Fruit fly (Drosophila melanogaster) whole organism, embryonic: ENCODE results near the gene Ance-2.
A peak's percentile ranks its signal among the peaks of the same experiment; 100 is the strongest.

Experiments used
- ATbp ChIP-seq: fragments of 200-800 bp; sonication (Bioruptor generic); optimal IDR thresholded peaks from 2 replicates; lab custom pipeline; 2017; ENCODE audit warnings: missing biosample characterization, mild to moderate bottlenecking, missing genetic modification characterization, missing genetic modification reagents
- B-H2 ChIP-seq: fragments of 200-800 bp; sonication (Bioruptor generic); optimal IDR thresholded peaks from 2 replicates; lab custom pipeline; 2018; ENCODE audit warnings: missing biosample characterization, mild to moderate bottlenecking, missing genetic modification characterization
- CG10321 ChIP-seq: fragments of 200-800 bp; sonication (Bioruptor generic); IDR thresholded peaks from 2 replicates; pipeline ENCODE4 v1.3.6; 2022; ENCODE audit warnings: missing biosample characterization, missing genetic modification characterization
- CG10654 ChIP-seq: fragments of 200-800 bp; sonication (Bioruptor generic); optimal IDR thresholded peaks from 2 replicates; lab custom pipeline; 2016; ENCODE audit warnings: missing biosample characterization, missing genetic modification characterization
- CG10979 ChIP-seq: fragments of 200-800 bp; sonication (Bioruptor generic); optimal IDR thresholded peaks from 2 replicates; lab custom pipeline; 2018; ENCODE audit warnings: missing biosample characterization, mild to moderate bottlenecking, missing genetic modification characterization, moderate library complexity
- CG1233 ChIP-seq: fragments of 200-800 bp; sonication (Bioruptor generic); optimal IDR thresholded peaks from 4 replicates; lab custom pipeline; 2018; ENCODE audit warnings: missing biosample characterization, mild to moderate bottlenecking, missing genetic modification characterization
- CG12942 ChIP-seq: fragments of 200-800 bp; sonication (Bioruptor generic); optimal IDR thresholded peaks from 3 replicates; lab custom pipeline; 2016; ENCODE audit warnings: missing biosample characterization, missing genetic modification characterization
- CG13296 ChIP-seq: fragments of 200-800 bp; sonication (Bioruptor generic); optimal IDR thresholded peaks from 3 replicates; lab custom pipeline; 2018; ENCODE audit warnings: missing biosample characterization, mild to moderate bottlenecking, missing genetic modification characterization
- CG14441 ChIP-seq: fragments of 200-800 bp; sonication (Bioruptor generic); IDR thresholded peaks from 2 replicates; pipeline ENCODE4 v1.3.6; 2022; ENCODE audit warnings: missing biosample characterization, missing genetic modification characterization
- CG15696 ChIP-seq: fragments of 200-800 bp; sonication (Bioruptor generic); optimal IDR thresholded peaks from 2 replicates; lab custom pipeline; 2019; ENCODE audit warnings: missing biosample characterization, mild to moderate bottlenecking, missing genetic modification characterization, moderate library complexity
- CG16779 ChIP-seq: fragments of 200-800 bp; sonication (Bioruptor generic); IDR thresholded peaks from 2 replicates; pipeline ENCODE4 v1.3.6; 2022; ENCODE audit warnings: missing biosample characterization, missing genetic modification characterization
- CG1792 ChIP-seq: fragments of 200-800 bp; sonication (Bioruptor generic); optimal IDR thresholded peaks from 2 replicates; lab custom pipeline; 2016; ENCODE audit warnings: missing biosample characterization, missing genetic modification characterization
- CG18262 ChIP-seq: fragments of 200-800 bp; optimal IDR thresholded peaks from 3 replicates; lab custom pipeline; 2019; ENCODE audit warnings: missing biosample characterization, mild to moderate bottlenecking, missing genetic modification characterization, moderate library complexity
- CG18599 ChIP-seq: fragments of 200-800 bp; sonication (Bioruptor generic); optimal IDR thresholded peaks from 3 replicates; lab custom pipeline; 2017; ENCODE audit warnings: missing biosample characterization, missing genetic modification characterization, mild to moderate bottlenecking, moderate library complexity, missing genetic modification reagents
- CG2875 ChIP-seq: fragments of 200-800 bp; sonication (Bioruptor generic); optimal IDR thresholded peaks from 2 replicates; lab custom pipeline; 2017; ENCODE audit warnings: missing biosample characterization, mild to moderate bottlenecking, missing genetic modification characterization, missing genetic modification reagents
- CG30020 ChIP-seq: fragments of 200-800 bp; optimal IDR thresholded peaks from 2 replicates; lab custom pipeline; 2019; ENCODE audit warnings: missing biosample characterization, mild to moderate bottlenecking, missing genetic modification characterization, moderate library complexity
- CG4707 ChIP-seq: fragments of 200-800 bp; sonication (Bioruptor generic); optimal IDR thresholded peaks from 2 replicates; lab custom pipeline; 2018; ENCODE audit warnings: missing biosample characterization, mild to moderate bottlenecking, missing genetic modification characterization, moderate library complexity
- CG4854 ChIP-seq: fragments of 200-800 bp; sonication (Bioruptor generic); optimal IDR thresholded peaks from 2 replicates; lab custom pipeline; 2016; ENCODE audit warnings: missing biosample characterization, missing genetic modification characterization, inconsistent platforms
- CG6175 ChIP-seq: fragments of 200-800 bp; sonication (Bioruptor generic); IDR thresholded peaks from 3 replicates; pipeline ENCODE4 v1.3.6; 2022; ENCODE audit warnings: missing biosample characterization, missing genetic modification characterization
- CG7745 ChIP-seq: fragments of 200-800 bp; sonication (Bioruptor generic); optimal IDR thresholded peaks from 2 replicates; lab custom pipeline; 2018; ENCODE audit warnings: missing biosample characterization, mild to moderate bottlenecking, missing genetic modification characterization, moderate library complexity
- CG8924 ChIP-seq: fragments of 200-800 bp; optimal IDR thresholded peaks from 3 replicates; lab custom pipeline; 2019; ENCODE audit warnings: missing biosample characterization, mild to moderate bottlenecking, missing genetic modification characterization, moderate library complexity
- CG9609 ChIP-seq: fragments of 200-800 bp; sonication (Bioruptor generic); optimal IDR thresholded peaks from 3 replicates; lab custom pipeline; 2016; ENCODE audit warnings: missing biosample characterization, missing genetic modification characterization
- Camta ChIP-seq: fragments of 200-800 bp; sonication (Bioruptor generic); optimal IDR thresholded peaks from 2 replicates; lab custom pipeline; 2016; ENCODE audit warnings: missing biosample characterization, missing genetic modification characterization
- Dad ChIP-seq: fragments of 200-800 bp; sonication (Bioruptor generic); optimal IDR thresholded peaks from 3 replicates; lab custom pipeline; 2016; ENCODE audit warnings: missing biosample characterization, missing genetic modification characterization
- Dref ChIP-seq: fragments of 200-800 bp; sonication (Bioruptor generic); IDR thresholded peaks from 2 replicates; pipeline ENCODE4 v1.3.6; 2022; ENCODE audit warnings: missing biosample characterization, missing genetic modification characterization
- H2.0 ChIP-seq: fragments of 200-800 bp; sonication (Bioruptor generic); IDR thresholded peaks from 2 replicates; pipeline ENCODE4 v1.3.6; 2022; ENCODE audit warnings: missing biosample characterization, missing genetic modification characterization
- Hr51 ChIP-seq, 2 experiments: fragments of 200-800 bp; sonication (Bioruptor generic); optimal IDR thresholded peaks; 2 replicates in 1 of 2; 3 replicates in 1 of 2; lab custom pipeline; 2016 to 2018; ENCODE audit warnings: missing biosample characterization in 2 of 2, missing genetic modification characterization in 2 of 2, mild to moderate bottlenecking in 1 of 2, moderate library complexity in 1 of 2
- NFAT ChIP-seq: fragments of 200-800 bp; sonication (Bioruptor generic); IDR thresholded peaks from 2 replicates; pipeline ENCODE4 v1.3.6; 2022; ENCODE audit warnings: missing biosample characterization, missing genetic modification characterization
- NK7.1 ChIP-seq: fragments of 200-800 bp; sonication (Bioruptor generic); optimal IDR thresholded peaks from 3 replicates; lab custom pipeline; 2016; ENCODE audit warnings: missing biosample characterization, missing genetic modification characterization
- Oli ChIP-seq: fragments of 200-800 bp; sonication (Bioruptor generic); optimal IDR thresholded peaks from 2 replicates; lab custom pipeline; 2018; ENCODE audit warnings: missing biosample characterization, mild to moderate bottlenecking, missing genetic modification characterization, moderate library complexity
- Pdp1 ChIP-seq, 2 experiments: fragments of 200-800 bp; sonication (Bioruptor generic); optimal IDR thresholded peaks; 3 replicates each; lab custom pipeline; 2016; ENCODE audit warnings: missing biosample characterization in 2 of 2, missing genetic modification characterization in 2 of 2, mild to moderate bottlenecking in 1 of 2, moderate library complexity in 1 of 2
- Poxn ChIP-seq: fragments of 200-800 bp; sonication (Bioruptor generic); IDR thresholded peaks from 2 replicates; pipeline ENCODE4 v1.3.6; 2022; ENCODE audit warnings: missing biosample characterization, missing genetic modification characterization
- br ChIP-seq: fragments of >200 bp; optimal IDR thresholded peaks from 2 replicates; lab custom pipeline; 2017
- cwo ChIP-seq: fragments of 200-800 bp; sonication (Bioruptor generic); optimal IDR thresholded peaks from 3 replicates; lab custom pipeline; 2017; ENCODE audit warnings: missing biosample characterization, missing genetic modification characterization, mild to moderate bottlenecking, moderate library complexity, missing genetic modification reagents
- dimm ChIP-seq: fragments of 200-800 bp; sonication (Bioruptor generic); IDR thresholded peaks from 2 replicates; pipeline ENCODE4 v1.3.6; 2022; ENCODE audit warnings: missing biosample characterization, missing genetic modification characterization
- dysf ChIP-seq: fragments of 200-800 bp; sonication (Bioruptor generic); IDR thresholded peaks from 3 replicates; pipeline ENCODE4 v1.3.6; 2022; ENCODE audit warnings: missing biosample characterization, missing genetic modification characterization
- ewg ChIP-seq: fragments of 200-800 bp; sonication (Bioruptor generic); optimal IDR thresholded peaks from 3 replicates; lab custom pipeline; 2017; ENCODE audit warnings: mild to moderate bottlenecking, missing biosample characterization, missing genetic modification reagents, missing genetic modification characterization
- gcm2 ChIP-seq: fragments of 200-800 bp; sonication (Bioruptor generic); optimal IDR thresholded peaks from 2 replicates; lab custom pipeline; 2016; ENCODE audit warnings: missing biosample characterization, missing genetic modification characterization
- grau ChIP-seq: fragments of 200-800 bp; optimal IDR thresholded peaks from 3 replicates; lab custom pipeline; 2019; ENCODE audit warnings: missing biosample characterization, mild to moderate bottlenecking, missing genetic modification characterization, moderate library complexity
- hbn ChIP-seq: fragments of 200-800 bp; sonication (Bioruptor generic); IDR thresholded peaks from 2 replicates; pipeline ENCODE4 v1.3.6; 2022; ENCODE audit warnings: missing biosample characterization, missing genetic modification characterization; ENCODE audit not compliant: partially characterized antibody
- her ChIP-seq: fragments of 200-800 bp; sonication (Bioruptor generic); optimal IDR thresholded peaks from 2 replicates; lab custom pipeline; 2016; ENCODE audit warnings: missing biosample characterization, missing genetic modification characterization
- jing ChIP-seq: fragments of 200-800 bp; sonication (Bioruptor generic); optimal IDR thresholded peaks from 2 replicates; lab custom pipeline; 2018; ENCODE audit warnings: missing biosample characterization, mild to moderate bottlenecking, missing genetic modification characterization
- knrl ChIP-seq: fragments of 200-800 bp; sonication (Bioruptor generic); IDR thresholded peaks from 3 replicates; pipeline ENCODE4 v1.3.6; 2022; ENCODE audit warnings: missing biosample characterization, missing genetic modification characterization; ENCODE audit not compliant: partially characterized antibody
- luna ChIP-seq: fragments of 200-800 bp; sonication (Bioruptor generic); optimal IDR thresholded peaks from 2 replicates; lab custom pipeline; 2016; ENCODE audit warnings: missing biosample characterization, missing genetic modification characterization
- mirr ChIP-seq: fragments of 200-800 bp; sonication (Bioruptor generic); optimal IDR thresholded peaks from 3 replicates; lab custom pipeline; 2018; ENCODE audit warnings: missing biosample characterization, mild to moderate bottlenecking, missing genetic modification characterization
- nerfin-1 ChIP-seq: fragments of 200-800 bp; sonication (Bioruptor generic); optimal IDR thresholded peaks from 3 replicates; lab custom pipeline; 2019; ENCODE audit warnings: missing biosample characterization, mild to moderate bottlenecking, missing genetic modification characterization, moderate library complexity
- prd ChIP-seq, 3 experiments: fragments of >200 bp in 2 of 3; fragments of 200-800 bp in 1 of 3; sonication (Bioruptor generic) in 1 of 3; optimal IDR thresholded peaks in 2 of 3; IDR thresholded peaks in 1 of 3; 2 replicates in 2 of 3; 3 replicates in 1 of 3; pipeline versions ENCODE4 v1.3.6 to Lab custom; 2017 to 2022; ENCODE audit warnings: missing biosample characterization in 1 of 3, missing genetic modification characterization in 1 of 3
- row ChIP-seq: fragments of 200-800 bp; sonication (Bioruptor generic); IDR thresholded peaks from 3 replicates; pipeline ENCODE4 v1.3.6; 2022; ENCODE audit warnings: missing biosample characterization, missing genetic modification characterization
- sim ChIP-seq: fragments of 200-800 bp; sonication (Bioruptor generic); IDR thresholded peaks from 2 replicates; pipeline ENCODE4 v1.3.6; 2022; ENCODE audit warnings: missing biosample characterization, missing genetic modification characterization
- tin ChIP-seq: fragments of 200-800 bp; sonication (Bioruptor generic); optimal IDR thresholded peaks from 3 replicates; lab custom pipeline; 2016; ENCODE audit warnings: missing biosample characterization, missing genetic modification characterization
- twi ChIP-seq: fragments of 200-800 bp; optimal IDR thresholded peaks from 2 replicates; lab custom pipeline; 2019; ENCODE audit warnings: missing biosample characterization, mild to moderate bottlenecking, missing genetic modification characterization, moderate library complexity

Gene Ance-2

DNA sequence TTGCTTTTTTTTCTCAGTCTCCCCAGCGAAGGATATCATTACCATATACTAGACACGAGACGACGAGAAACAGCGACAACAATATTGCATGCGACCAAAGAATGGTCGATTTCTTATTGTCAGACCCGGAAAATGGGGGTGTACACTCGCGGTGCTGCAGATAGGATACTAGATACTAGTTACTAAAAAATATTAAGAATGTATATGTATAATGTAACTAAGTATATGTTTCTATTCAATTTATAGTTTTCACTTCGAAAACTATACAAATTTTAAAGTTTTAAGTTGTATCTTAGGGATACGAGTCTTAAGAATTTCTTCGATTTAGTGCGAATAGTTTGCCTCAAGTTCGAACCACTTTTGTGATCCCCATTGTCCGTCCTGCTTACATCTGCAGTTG lies 15.7 kb upstream of the Ance-2 start (continued):
- TF ChIP-seq Pdp1 (GFP tag; optimal IDR thresholded peaks at IDR 0.05; lab: Kevin White, UChicago) (no peak), CG15696 (tag; lab: Kevin White, UChicago) (no peak), B-H2 (GFP tag; lab: Kevin White, UChicago) (no peak), mirr (GFP tag; lab: Kevin White, UChicago) (no peak), CG16779 (GFP tag; lab: Robert Waterston, UW) (no peak), Poxn (GFP tag; lab: Robert Waterston, UW) (no peak), cwo (GFP tag; lab: Kevin White, UChicago) (no peak), tin (no peak), her (GFP tag; lab: Kevin White, UChicago) (no peak), knrl (GFP tag; lab: Robert Waterston, UW) (no peak), CG30020 (tag; lab: Kevin White, UChicago) (no peak), grau (tag; lab: Kevin White, UChicago) (peak; percentile 12), br (lab: Kevin White, UChicago) (no peak), Dref (GFP tag; lab: Robert Waterston, UW) (no peak), hbn (GFP tag; lab: Robert Waterston, UW) (no peak), H2.0 (GFP tag; lab: Robert Waterston, UW) (no peak), luna (GFP tag; lab: Kevin White, UChicago) (no peak), CG4854 (no peak), dysf (GFP tag; lab: Robert Waterston, UW) (no peak), Hr51 (GFP tag; optimal IDR thresholded peaks at IDR 0.05; lab: Kevin White, UChicago) (no peak), nerfin-1 (tag; lab: Kevin White, UChicago) (peak; percentile 4), CG12942 (no peak), ATbp (GFP tag; lab: Kevin White, UChicago) (peak; percentile 50), Camta (GFP tag; lab: Kevin White, UChicago) (no peak), CG13296 (GFP tag; lab: Kevin White, UChicago) (peak; percentile 11), dimm (GFP tag; lab: Robert Waterston, UW) (0 out of 2 replicates have a peak, but pooled peaks have one; percentile 26), CG1792 (GFP tag; lab: Kevin White, UChicago) (no peak), ewg (GFP tag; lab: Kevin White, UChicago) (no peak), gcm2 (no peak), CG14441 (GFP tag; lab: Robert Waterston, UW) (no peak), row (GFP tag; lab: Robert Waterston, UW) (peak; percentile 58), CG2875 (GFP tag; lab: Kevin White, UChicago) (no peak), jing (GFP tag; lab: Kevin White, UChicago) (no peak), NK7.1 (no peak), Oli (tag; lab: Kevin White, UChicago) (peak; percentile 30), prd (optimal IDR thresholded peaks at IDR 0.05; lab: Kevin White, UChicago) (no peak), prd (GFP tag; IDR thresholded peaks at IDR 0.05; lab: Robert Waterston, UW) (peak; percentile 25; the same call in 2 of the 3 replicates), CG7745 (tag; lab: Kevin White, UChicago) (no peak), NFAT (GFP tag; lab: Robert Waterston, UW) (no peak), CG10321 (GFP tag; lab: Robert Waterston, UW) (no peak), CG10654 (GFP tag; lab: Kevin White, UChicago) (no peak), twi (tag; lab: Kevin White, UChicago) (no peak), CG10979 (tag; lab: Kevin White, UChicago) (peak; percentile 68), CG4707 (GFP tag; lab: Kevin White, UChicago) (no peak), CG9609 (GFP tag; lab: Kevin White, UChicago) (no peak), CG18599 (GFP tag; lab: Kevin White, UChicago) (peak; percentile 59), sim (GFP tag; lab: Robert Waterston, UW) (no peak), CG1233 (GFP tag; lab: Kevin White, UChicago) (peak; percentile 23), CG6175 (GFP tag; lab: Robert Waterston, UW) (no peak), CG18262 (tag; lab: Kevin White, UChicago) (no peak), Dad (no peak), CG8924 (tag; lab: Kevin White, UChicago) (no peak)
